Worm (Caenorhabditis elegans) whole organism, young adult: Measurements from ENCODE around the gene F19B10.1.

ENCODE experiments used
- C17E4.6 ChIP-seq: fragments of 200-800 bp; sonication (Bioruptor generic); IDR thresholded peaks from 2 replicates; pipeline ENCODE4 v1.3.6; 2022; ENCODE audit warnings: missing genetic modification reagents, missing genetic modification characterization, missing compliant biosample characterization
- D2030.7 ChIP-seq: fragments of 200-800 bp; sonication (Bioruptor generic); IDR thresholded peaks from 2 replicates; pipeline ENCODE4 v1.3.6; 2022; ENCODE audit warnings: missing genetic modification reagents, missing genetic modification characterization, missing compliant biosample characterization
- F49E8.2 ChIP-seq: sonication (generic microtip); optimal IDR thresholded peaks from 3 replicates; lab custom pipeline; 2017; ENCODE audit warnings: missing genetic modification characterization, mild to moderate bottlenecking, missing compliant biosample characterization, antibody characterized with exemption, moderate library complexity; ENCODE audit not compliant: insufficient read depth
- Y67H2A.10 ChIP-seq: fragments of 200-800 bp; sonication (Bioruptor generic); conservative IDR thresholded peaks from 2 replicates; pipeline ENCODE4 v1.3.6; 2022; ENCODE audit warnings: missing genetic modification reagents, missing genetic modification characterization, missing compliant biosample characterization
- attf-6 ChIP-seq: fragments of 200-800 bp; sonication (Bioruptor generic); IDR thresholded peaks from 2 replicates; pipeline ENCODE4 v1.3.6; 2022; ENCODE audit warnings: missing genetic modification reagents, missing genetic modification characterization, missing compliant biosample characterization
- hmg-1.2 ChIP-seq: fragments of 200-800 bp; sonication (Bioruptor generic); IDR thresholded peaks from 2 replicates; pipeline ENCODE4 v1.3.6; 2022; ENCODE audit warnings: missing genetic modification reagents, missing genetic modification characterization, missing compliant biosample characterization
- let-607 ChIP-seq, 2 experiments: fragments of 200-800 bp in 1 of 2; sonication (Bioruptor generic) in 1 of 2; sonication (generic microtip) in 1 of 2; optimal IDR thresholded peaks; 2 replicates each; lab custom pipeline; 2016 to 2018; ENCODE audit warnings: mild to moderate bottlenecking in 2 of 2, missing compliant biosample characterization in 2 of 2, missing genetic modification characterization in 2 of 2, moderate library complexity in 2 of 2, missing genotype in 1 of 2
- lin-54 ChIP-seq: fragments of 200-800 bp; sonication (Bioruptor generic); optimal IDR thresholded peaks from 2 replicates; lab custom pipeline; 2018; ENCODE audit warnings: mild to moderate bottlenecking, missing genetic modification characterization, missing compliant biosample characterization
- nfya-1 ChIP-seq: sonication (generic microtip); optimal IDR thresholded peaks from 2 replicates; lab custom pipeline; 2017; ENCODE audit warnings: antibody characterized with exemption, missing compliant biosample characterization, missing genetic modification characterization, borderline replicate concordance; ENCODE audit not compliant: insufficient read depth
- nhr-27 ChIP-seq: fragments of 200-800 bp; sonication (Bioruptor generic); optimal IDR thresholded peaks from 2 replicates; lab custom pipeline; 2018; ENCODE audit warnings: mild to moderate bottlenecking, missing genetic modification characterization, moderate library complexity, missing compliant biosample characterization
- nhr-90 ChIP-seq: sonication (generic microtip); optimal IDR thresholded peaks from 2 replicates; lab custom pipeline; 2016; ENCODE audit warnings: missing genotype, mild to moderate bottlenecking, missing genetic modification characterization, missing compliant biosample characterization
- pha-4 ChIP-seq: fragments of 150-350 bp; sonication (generic microtip); optimal IDR thresholded peaks from 2 replicates; lab custom pipeline; 2014; ENCODE audit warnings: missing biosample characterization, missing genetic modification reagents, missing genetic modification characterization
- sea-2 ChIP-seq: fragments of 200-800 bp; sonication (Bioruptor generic); IDR thresholded peaks from 2 replicates; pipeline ENCODE4 v1.3.6; 2022; ENCODE audit warnings: missing genetic modification characterization, missing compliant biosample characterization
- unc-130 ChIP-seq: sonication (generic microtip); optimal IDR thresholded peaks from 2 replicates; lab custom pipeline; 2016; ENCODE audit warnings: missing genetic modification reagents, missing genetic modification characterization, missing compliant biosample characterization

DNA sequence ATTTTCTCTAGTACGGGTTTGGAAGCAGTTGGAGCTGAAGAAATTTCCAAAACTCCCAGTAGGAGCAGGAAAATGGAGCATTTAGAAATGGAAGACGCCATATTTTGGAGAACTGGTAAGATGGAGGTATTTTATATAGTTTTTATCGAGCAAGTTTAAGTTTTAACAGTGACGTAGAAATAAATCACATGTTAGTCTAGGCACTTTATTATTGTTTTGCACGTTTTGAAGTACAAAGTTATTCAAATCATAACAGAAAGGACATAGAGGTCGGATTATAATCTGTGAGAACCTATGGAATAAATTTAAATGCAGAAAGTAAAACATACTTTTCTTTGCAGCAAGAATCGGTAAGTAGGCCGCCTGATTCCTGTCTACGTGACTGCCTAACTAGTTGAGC, 19.2 kb upstream of the F19B10.1 start, which contains the start of gene F19B10.6:
- TF ChIP-seq unc-130 (GFP tag; lab: Kevin White, UChicago) (no peak), hmg-1.2 (no peak), Y67H2A.10 (GFP tag; lab: Robert Waterston, UW) (no peak), F49E8.2 (tag; lab: Kevin White, UChicago) (no peak), pha-4 (tag; lab: Kevin White, UChicago) (no peak), nfya-1 (tag; lab: Kevin White, UChicago) (no peak), D2030.7 (GFP tag; lab: Robert Waterston, UW) (no peak), nhr-90 (tag; lab: Kevin White, UChicago) (no peak), lin-54 (GFP tag; lab: Kevin White, UChicago) (no peak), attf-6 (GFP tag; lab: Robert Waterston, UW) (no peak), let-607 (tag; optimal IDR thresholded peaks at IDR 0.05; lab: Kevin White, UChicago) (no peak), C17E4.6 (GFP tag; lab: Robert Waterston, UW) (no peak), sea-2 (no peak), nhr-27 (tag; lab: Kevin White, UChicago) (no peak)
